Fruit fly (Drosophila melanogaster) whole organism, embryonic: ENCODE results near the gene Cpr65Au.
A peak's percentile ranks its signal among the peaks of the same experiment; 100 is the strongest.

Experiments used
- Ada2b ChIP-seq: fragments of 200-800 bp; sonication (Bioruptor generic); IDR thresholded peaks from 2 replicates; pipeline ENCODE4 v1.3.6; 2022; ENCODE audit warnings: missing biosample characterization, missing genetic modification characterization
- BEAF-32 ChIP-seq: fragments of 200-800 bp; sonication (Bioruptor generic); optimal IDR thresholded peaks from 3 replicates; lab custom pipeline; 2017; ENCODE audit warnings: missing biosample characterization, missing genetic modification characterization, mild to moderate bottlenecking, moderate library complexity, missing genetic modification reagents
- Bgb ChIP-seq: fragments of 200-800 bp; sonication (Bioruptor generic); IDR thresholded peaks from 2 replicates; pipeline ENCODE4 v1.3.6; 2022; ENCODE audit warnings: missing biosample characterization, missing genetic modification characterization; ENCODE audit not compliant: partially characterized antibody
- C15 ChIP-seq: fragments of 200-800 bp; sonication (Bioruptor generic); IDR thresholded peaks from 3 replicates; pipeline ENCODE4 v1.3.6; 2022; ENCODE audit warnings: missing biosample characterization, missing genetic modification characterization
- CG10209 ChIP-seq: fragments of 200-800 bp; sonication (Bioruptor generic); optimal IDR thresholded peaks from 3 replicates; lab custom pipeline; 2017; ENCODE audit warnings: missing biosample characterization, mild to moderate bottlenecking, missing genetic modification characterization, missing genetic modification reagents
- CG1024 ChIP-seq: fragments of 200-800 bp; sonication (Bioruptor generic); IDR thresholded peaks from 2 replicates; pipeline ENCODE4 v1.3.6; 2022; ENCODE audit warnings: missing biosample characterization, missing genetic modification characterization
- CG10431 ChIP-seq: fragments of 200-800 bp; sonication (Bioruptor generic); optimal IDR thresholded peaks from 3 replicates; lab custom pipeline; 2018; ENCODE audit warnings: missing biosample characterization, mild to moderate bottlenecking, missing genetic modification characterization
- CG11398 ChIP-seq: fragments of 200-800 bp; sonication (Bioruptor generic); optimal IDR thresholded peaks from 2 replicates; lab custom pipeline; 2016; ENCODE audit warnings: missing biosample characterization, missing genetic modification characterization
- CG12942 ChIP-seq: fragments of 200-800 bp; sonication (Bioruptor generic); optimal IDR thresholded peaks from 3 replicates; lab custom pipeline; 2016; ENCODE audit warnings: missing biosample characterization, missing genetic modification characterization
- CG13287 ChIP-seq: fragments of 200-800 bp; sonication (Bioruptor generic); IDR thresholded peaks from 2 replicates; pipeline ENCODE4 v1.3.6; 2022; ENCODE audit warnings: missing biosample characterization, missing genetic modification characterization; ENCODE audit not compliant: partially characterized antibody
- CG13424 ChIP-seq: fragments of 200-800 bp; sonication (Bioruptor generic); optimal IDR thresholded peaks from 2 replicates; lab custom pipeline; 2019; ENCODE audit warnings: missing biosample characterization, mild to moderate bottlenecking, missing genetic modification characterization, moderate library complexity
- CG13894 ChIP-seq: fragments of 200-800 bp; sonication (Bioruptor generic); optimal IDR thresholded peaks from 3 replicates; lab custom pipeline; 2018; ENCODE audit warnings: missing biosample characterization, mild to moderate bottlenecking, missing genetic modification characterization, moderate library complexity
- CG14050 ChIP-seq: fragments of 200-800 bp; sonication (Bioruptor generic); IDR thresholded peaks from 3 replicates; pipeline ENCODE4 v1.3.6; 2022; ENCODE audit warnings: missing biosample characterization, missing genetic modification characterization
- CG14965 ChIP-seq: fragments of 200-800 bp; sonication (Bioruptor generic); optimal IDR thresholded peaks from 2 replicates; lab custom pipeline; 2016; ENCODE audit warnings: missing biosample characterization, missing genetic modification characterization, borderline replicate concordance
- CG17359 ChIP-seq: fragments of 200-800 bp; sonication (Bioruptor generic); optimal IDR thresholded peaks from 3 replicates; lab custom pipeline; 2018; ENCODE audit warnings: missing biosample characterization, mild to moderate bottlenecking, missing genetic modification characterization, moderate library complexity
- CG17912 ChIP-seq: fragments of 200-800 bp; sonication (Bioruptor generic); optimal IDR thresholded peaks from 2 replicates; lab custom pipeline; 2018; ENCODE audit warnings: missing biosample characterization, mild to moderate bottlenecking, missing genetic modification characterization
- CG2889 ChIP-seq: fragments of 200-800 bp; sonication (Bioruptor generic); IDR thresholded peaks from 3 replicates; pipeline ENCODE4 v1.3.6; 2022; ENCODE audit warnings: missing biosample characterization, missing genetic modification characterization
- CG3065 ChIP-seq: fragments of 200-800 bp; sonication (Bioruptor generic); optimal IDR thresholded peaks from 2 replicates; lab custom pipeline; 2016; ENCODE audit warnings: missing biosample characterization, missing genetic modification characterization
- CG3407 ChIP-seq: fragments of 200-800 bp; sonication (Bioruptor generic); optimal IDR thresholded peaks from 2 replicates; lab custom pipeline; 2018; ENCODE audit warnings: missing biosample characterization, mild to moderate bottlenecking, missing genetic modification characterization
- CG6175 ChIP-seq: fragments of 200-800 bp; sonication (Bioruptor generic); IDR thresholded peaks from 3 replicates; pipeline ENCODE4 v1.3.6; 2022; ENCODE audit warnings: missing biosample characterization, missing genetic modification characterization
- CG7928 ChIP-seq: fragments of 200-800 bp; sonication (Bioruptor generic); optimal IDR thresholded peaks from 2 replicates; lab custom pipeline; 2017; ENCODE audit warnings: missing biosample characterization, mild to moderate bottlenecking, missing genetic modification characterization
- CG7963 ChIP-seq: fragments of 200-800 bp; sonication (Bioruptor generic); IDR thresholded peaks from 3 replicates; pipeline ENCODE4 v1.3.6; 2022; ENCODE audit warnings: missing biosample characterization, missing genetic modification characterization; ENCODE audit not compliant: partially characterized antibody
- CG8765 ChIP-seq: fragments of 200-800 bp; sonication (Bioruptor generic); IDR thresholded peaks from 2 replicates; pipeline ENCODE4 v1.3.6; 2022; ENCODE audit warnings: missing biosample characterization, missing genetic modification characterization
- CG9876 ChIP-seq: fragments of 200-800 bp; sonication (Bioruptor generic); optimal IDR thresholded peaks from 2 replicates; lab custom pipeline; 2016; ENCODE audit warnings: missing biosample characterization, missing genetic modification characterization
- HLH54F ChIP-seq: fragments of 200-800 bp; sonication (Bioruptor generic); optimal IDR thresholded peaks from 3 replicates; lab custom pipeline; 2016; ENCODE audit warnings: missing biosample characterization, missing genetic modification characterization
- Max ChIP-seq: fragments of 200-800 bp; sonication (Bioruptor generic); optimal IDR thresholded peaks from 2 replicates; lab custom pipeline; 2016; ENCODE audit warnings: missing biosample characterization, mild to moderate bottlenecking, missing genetic modification characterization
- Meics ChIP-seq: fragments of 200-800 bp; sonication (Bioruptor generic); optimal IDR thresholded peaks from 2 replicates; lab custom pipeline; 2017; ENCODE audit warnings: missing biosample characterization, mild to moderate bottlenecking, missing genetic modification characterization
- NC2α ChIP-seq: fragments of 200-800 bp; sonication (Bioruptor generic); optimal IDR thresholded peaks from 2 replicates; lab custom pipeline; 2016; ENCODE audit warnings: missing biosample characterization, missing genetic modification characterization
- Oli ChIP-seq: fragments of 200-800 bp; sonication (Bioruptor generic); optimal IDR thresholded peaks from 2 replicates; lab custom pipeline; 2018; ENCODE audit warnings: missing biosample characterization, mild to moderate bottlenecking, missing genetic modification characterization, moderate library complexity
- Sox100B ChIP-seq: fragments of 200-800 bp; sonication (Bioruptor generic); optimal IDR thresholded peaks from 3 replicates; lab custom pipeline; 2018; ENCODE audit warnings: missing biosample characterization, mild to moderate bottlenecking, missing genetic modification characterization
- br ChIP-seq: fragments of >200 bp; optimal IDR thresholded peaks from 2 replicates; lab custom pipeline; 2017
- caup ChIP-seq: fragments of 200-800 bp; sonication (Bioruptor generic); optimal IDR thresholded peaks from 3 replicates; lab custom pipeline; 2017; ENCODE audit warnings: missing biosample characterization, mild to moderate bottlenecking, missing genetic modification characterization, moderate library complexity; ENCODE audit not compliant: severe bottlenecking
- cg ChIP-seq: fragments of 200-800 bp; sonication (Bioruptor generic); optimal IDR thresholded peaks from 3 replicates; lab custom pipeline; 2019; ENCODE audit warnings: missing biosample characterization, mild to moderate bottlenecking, missing genetic modification characterization, moderate library complexity
- chinmo ChIP-seq: fragments of 200-800 bp; sonication (Bioruptor generic); IDR thresholded peaks from 4 replicates; pipeline ENCODE4 v1.3.6; 2022; ENCODE audit warnings: missing biosample characterization, missing genetic modification characterization; ENCODE audit not compliant: partially characterized antibody
- ci ChIP-seq: fragments of 200-800 bp; sonication (Bioruptor generic); IDR thresholded peaks from 3 replicates; pipeline ENCODE4 v1.3.6; 2022; ENCODE audit warnings: missing biosample characterization, missing genetic modification characterization
- croc ChIP-seq: fragments of 200-800 bp; sonication (Bioruptor generic); conservative IDR thresholded peaks from 3 replicates; pipeline ENCODE4 v1.3.6; 2022; ENCODE audit warnings: missing biosample characterization, missing genetic modification characterization
- dysf ChIP-seq: fragments of 200-800 bp; sonication (Bioruptor generic); IDR thresholded peaks from 3 replicates; pipeline ENCODE4 v1.3.6; 2022; ENCODE audit warnings: missing biosample characterization, missing genetic modification characterization
- ems ChIP-seq: fragments of 200-800 bp; sonication (Bioruptor generic); optimal IDR thresholded peaks from 3 replicates; lab custom pipeline; 2016; ENCODE audit warnings: missing biosample characterization, missing genetic modification characterization
- fru ChIP-seq: fragments of >200 bp; optimal IDR thresholded peaks from 2 replicates; lab custom pipeline; 2017
- grau ChIP-seq: fragments of 200-800 bp; optimal IDR thresholded peaks from 3 replicates; lab custom pipeline; 2019; ENCODE audit warnings: missing biosample characterization, mild to moderate bottlenecking, missing genetic modification characterization, moderate library complexity
- oc ChIP-seq: fragments of 200-800 bp; sonication (Bioruptor generic); optimal IDR thresholded peaks from 2 replicates; lab custom pipeline; 2018; ENCODE audit warnings: missing biosample characterization, mild to moderate bottlenecking, missing genetic modification characterization, moderate library complexity
- pfk ChIP-seq: fragments of 200-800 bp; sonication (Bioruptor generic); optimal IDR thresholded peaks from 2 replicates; lab custom pipeline; 2018; ENCODE audit warnings: missing biosample characterization, mild to moderate bottlenecking, missing genetic modification characterization, moderate library complexity
- pros ChIP-seq: fragments of 200-800 bp; sonication (Bioruptor generic); optimal IDR thresholded peaks from 3 replicates; lab custom pipeline; 2019; ENCODE audit warnings: missing biosample characterization, mild to moderate bottlenecking, missing genetic modification characterization, moderate library complexity
- ranshi ChIP-seq: fragments of 200-800 bp; sonication (Bioruptor generic); IDR thresholded peaks from 2 replicates; pipeline ENCODE4 v1.3.6; 2022; ENCODE audit warnings: missing biosample characterization, missing genetic modification characterization
- repo ChIP-seq: fragments of 200-800 bp; sonication (Bioruptor generic); optimal IDR thresholded peaks from 2 replicates; lab custom pipeline; 2016; ENCODE audit warnings: missing biosample characterization, missing genetic modification characterization
- ssp ChIP-seq: fragments of 200-800 bp; sonication (Bioruptor generic); IDR thresholded peaks from 2 replicates; pipeline ENCODE4 v1.3.6; 2022; ENCODE audit warnings: missing biosample characterization, missing genetic modification characterization
- stc ChIP-seq: fragments of 200-800 bp; sonication (Bioruptor generic); IDR thresholded peaks from 2 replicates; pipeline ENCODE4 v1.3.6; 2022; ENCODE audit warnings: missing biosample characterization, missing genetic modification characterization
- tin ChIP-seq: fragments of 200-800 bp; sonication (Bioruptor generic); optimal IDR thresholded peaks from 3 replicates; lab custom pipeline; 2016; ENCODE audit warnings: missing biosample characterization, missing genetic modification characterization
- tna ChIP-seq: fragments of 200-800 bp; sonication (Bioruptor generic); IDR thresholded peaks from 2 replicates; pipeline ENCODE4 v1.3.6; 2022; ENCODE audit warnings: missing biosample characterization, missing genetic modification characterization; ENCODE audit not compliant: partially characterized antibody
- toy ChIP-seq: fragments of 200-800 bp; sonication (Bioruptor generic); IDR thresholded peaks from 2 replicates; pipeline ENCODE4 v1.3.6; 2022; ENCODE audit warnings: missing biosample characterization, missing genetic modification characterization
- unc-4 ChIP-seq: fragments of 200-800 bp; sonication (Bioruptor generic); IDR thresholded peaks from 2 replicates; pipeline ENCODE4 v1.3.6; 2022; ENCODE audit warnings: missing biosample characterization, missing genetic modification characterization; ENCODE audit not compliant: partially characterized antibody

Cpr65Au gene

dm6 chr3L:6173826-6174255, 41.9 kb upstream of the Cpr65Au start, which contains the start of the genes fmt and CG7376 (continued):
- TF ChIP-seq CG3407 (GFP tag; lab: Kevin White, UChicago) (no peak), CG7963 (GFP tag; lab: Robert Waterston, UW) (peak; percentile 85), CG10431 (GFP tag; lab: Kevin White, UChicago) (no peak), CG14050 (no peak), CG9876 (no peak), unc-4 (GFP tag; lab: Robert Waterston, UW) (peak; percentile 56; the same call in 1 of the 2 replicates), Bgb (peak; percentile 71), CG17912 (GFP tag; lab: Kevin White, UChicago) (no peak), toy (no peak), CG13894 (tag; lab: Kevin White, UChicago) (no peak), oc (tag; lab: Kevin White, UChicago) (no peak), ranshi (GFP tag; lab: Robert Waterston, UW) (no peak), CG1024 (GFP tag; lab: Robert Waterston, UW) (no peak), br (lab: Kevin White, UChicago) (no peak), CG14965 (no peak), chinmo (GFP tag; lab: Robert Waterston, UW) (peak; percentile 75; the same call in 2 of the 4 replicates), repo (no peak), tna (GFP tag; lab: Robert Waterston, UW) (peak; percentile 84), HLH54F (GFP tag; lab: Kevin White, UChicago) (no peak), Max (GFP tag; lab: Kevin White, UChicago) (peak; percentile 63), Sox100B (GFP tag; lab: Kevin White, UChicago) (no peak), dysf (GFP tag; lab: Robert Waterston, UW) (no peak), CG11398 (GFP tag; lab: Kevin White, UChicago) (no peak), cg (GFP tag; lab: Kevin White, UChicago) (no peak), NC2α (GFP tag; lab: Kevin White, UChicago) (no peak), CG10209 (GFP tag; lab: Kevin White, UChicago) (no peak), croc (no peak), pros (GFP tag; lab: Kevin White, UChicago) (no peak), CG3065 (GFP tag; lab: Kevin White, UChicago) (no peak), Oli (tag; lab: Kevin White, UChicago) (no peak), CG6175 (GFP tag; lab: Robert Waterston, UW) (no peak), CG7928 (no peak), fru (lab: Kevin White, UChicago) (no peak), CG8765 (GFP tag; lab: Robert Waterston, UW) (no peak), ssp (GFP tag; lab: Robert Waterston, UW) (peak; percentile 93), CG17359 (tag; lab: Kevin White, UChicago) (no peak), tin (GFP tag; lab: Kevin White, UChicago) (no peak), CG13287 (GFP tag; lab: Robert Waterston, UW) (peak; percentile 70), CG13424 (tag; lab: Kevin White, UChicago) (peak; percentile 58), Ada2b (GFP tag; lab: Robert Waterston, UW) (no peak), Meics (GFP tag; lab: Kevin White, UChicago) (no peak), stc (no peak), ci (GFP tag; lab: Robert Waterston, UW) (no peak), CG2889 (GFP tag; lab: Robert Waterston, UW) (no peak), caup (GFP tag; lab: Kevin White, UChicago) (no peak), ems (GFP tag; lab: Kevin White, UChicago) (no peak), CG12942 (GFP tag; lab: Kevin White, UChicago) (no peak), BEAF-32 (peak; percentile 63), pfk (GFP tag; lab: Kevin White, UChicago) (no peak), C15 (no peak), grau (tag; lab: Kevin White, UChicago) (no peak)
